Worm (Caenorhabditis elegans) whole organism, midembryonic: ENCODE measurements around the gene srh-30.

Source experiments
- cog-1 ChIP-seq: sonication (generic microtip); optimal IDR thresholded peaks from 2 replicates; lab custom pipeline; 2016; ENCODE audit warnings: missing genetic modification characterization, missing compliant biosample characterization
- flt-1 ChIP-seq: fragments of 200-800 bp; sonication (Bioruptor generic); IDR thresholded peaks from 2 replicates; pipeline ENCODE4 v1.3.6; 2022; ENCODE audit warnings: missing genetic modification characterization, missing compliant biosample characterization
- ztf-23 ChIP-seq: fragments of 200-800 bp; sonication (Bioruptor generic); IDR thresholded peaks from 2 replicates; pipeline ENCODE4 v1.3.6; 2022; ENCODE audit warnings: missing genetic modification reagents, missing genetic modification characterization, missing compliant biosample characterization
- ztf-29 ChIP-seq: fragments of 200-800 bp; sonication (Bioruptor generic); IDR thresholded peaks from 2 replicates; pipeline ENCODE4 v1.3.6; 2022; ENCODE audit warnings: missing genetic modification reagents, missing genetic modification characterization, missing compliant biosample characterization

- TF ChIP-seq cog-1 (tag; lab: Kevin White, UChicago) (no peak), ztf-23 (no peak), flt-1 (GFP tag; lab: Robert Waterston, UW) (no peak), ztf-29 (GFP tag; lab: Robert Waterston, UW) (no peak)
These were observed 28.0 kb upstream of the srh-30 start, which contains the start of gene dmsr-9 for ce11 chrV:6799564-6799963.
